Fruit fly (Drosophila melanogaster) whole organism, prepupa: ENCODE measurements around the gene Tdh.
A peak's percentile ranks its signal among the peaks of the same experiment; 100 is the strongest.

Source experiments
- Gug ChIP-seq: fragments of 200-800 bp; sonication (Bioruptor generic); IDR thresholded peaks from 2 replicates; pipeline ENCODE4 v1.3.6; 2022; ENCODE audit warnings: missing biosample characterization, missing genetic modification characterization
- lz ChIP-seq: fragments of 200-800 bp; sonication (Bioruptor generic); optimal IDR thresholded peaks from 3 replicates; lab custom pipeline; 2016; ENCODE audit warnings: missing biosample characterization, missing genetic modification characterization

DNA sequence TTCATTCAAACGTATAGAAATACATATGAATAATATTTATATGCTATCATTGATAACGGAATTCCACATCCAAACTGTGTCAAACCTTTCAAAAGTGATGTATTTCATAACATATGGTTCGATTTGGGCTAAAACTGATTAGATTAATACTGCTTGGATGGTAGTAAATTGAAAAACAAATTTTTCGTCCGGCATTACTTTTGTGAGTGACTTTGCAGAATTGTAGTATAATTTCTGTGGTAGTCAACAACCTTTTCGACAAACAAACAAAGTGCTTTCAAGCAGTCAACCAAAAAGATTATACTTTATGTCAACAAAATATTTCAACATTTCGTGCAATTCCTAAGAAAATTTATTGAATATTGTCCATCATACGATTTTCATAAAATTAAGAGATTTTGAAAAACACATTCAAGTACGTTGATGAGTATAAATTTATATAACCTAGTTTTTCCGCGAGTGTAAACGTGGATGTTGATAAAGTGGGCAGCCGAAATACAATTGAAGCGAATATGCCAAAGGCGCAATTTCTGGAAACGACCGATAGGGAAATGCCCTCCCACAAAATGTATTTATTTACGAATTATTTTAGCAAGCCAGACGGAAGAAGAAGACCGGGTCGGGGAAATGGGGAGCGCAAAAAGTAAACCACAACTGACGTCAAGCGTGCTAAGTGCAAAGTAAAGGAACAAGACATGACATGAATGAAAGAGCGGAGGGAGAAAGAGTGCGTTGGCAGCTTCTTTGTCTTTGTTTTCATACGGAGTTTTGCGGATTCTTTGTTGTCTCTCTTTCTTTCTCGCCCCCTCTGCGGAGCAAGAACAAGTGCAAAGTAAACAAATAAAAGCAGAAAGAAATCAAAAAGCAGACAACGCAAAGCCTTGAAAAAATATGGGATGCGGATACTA is 51.4 kb downstream of the Tdh start:
- TF ChIP-seq Gug (GFP tag; lab: Robert Waterston, UW) (no peak), lz (peak; percentile 48)
